Worm (Caenorhabditis elegans) whole organism, L4 larva: ENCODE measurements around the gene lon-2.

Source experiments
- aly-2 ChIP-seq: sonication (generic microtip); optimal IDR thresholded peaks from 2 replicates; lab custom pipeline; 2018; ENCODE audit warnings: missing biosample characterization, missing genetic modification characterization
- daf-12 ChIP-seq: fragments of 150-350 bp; optimal IDR thresholded peaks from 2 replicates; lab custom pipeline; 2014; ENCODE audit warnings: missing biosample characterization, missing genetic modification reagents, missing genetic modification characterization
- egl-27 ChIP-seq: sonication (generic microtip); optimal IDR thresholded peaks from 3 replicates; lab custom pipeline; 2017; ENCODE audit warnings: missing biosample characterization, missing genetic modification reagents, missing genetic modification characterization
- hif-1 ChIP-seq, 2 experiments: sonication (generic microtip); optimal IDR thresholded peaks; 2 replicates each; lab custom pipeline; 2016 to 2017; ENCODE audit warnings: missing compliant biosample characterization in 2 of 2, missing genetic modification characterization in 2 of 2, missing genetic modification reagents in 2 of 2, missing genotype in 2 of 2, mild to moderate bottlenecking in 1 of 2
- hlh-11 ChIP-seq: fragments of 200-800 bp; sonication (Bioruptor generic); optimal IDR thresholded peaks from 2 replicates; lab custom pipeline; 2018; ENCODE audit warnings: mild to moderate bottlenecking, missing genetic modification characterization, missing compliant biosample characterization
- mep-1 ChIP-seq: fragments of 150-350 bp; sonication (generic microtip); optimal IDR thresholded peaks from 3 replicates; lab custom pipeline; 2014; ENCODE audit warnings: missing biosample characterization, missing genetic modification characterization
- nhr-10 ChIP-seq: fragments of 150-350 bp; optimal IDR thresholded peaks from 2 replicates; lab custom pipeline; 2014; ENCODE audit warnings: missing biosample characterization, missing genetic modification characterization
- skn-1 ChIP-seq: fragments of 150-350 bp; optimal IDR thresholded peaks from 2 replicates; lab custom pipeline; 2014; ENCODE audit warnings: missing biosample characterization, missing genetic modification characterization
- snpc-4 ChIP-seq: fragments of 150-350 bp; optimal IDR thresholded peaks from 2 replicates; lab custom pipeline; 2014; ENCODE audit warnings: missing biosample characterization, missing genetic modification characterization
- unc-130 ChIP-seq: sonication (generic microtip); optimal IDR thresholded peaks from 2 replicates; lab custom pipeline; 2016; ENCODE audit warnings: missing genetic modification reagents, missing genetic modification characterization, missing compliant biosample characterization
- unc-39 ChIP-seq: sonication (generic microtip); optimal IDR thresholded peaks from 2 replicates; lab custom pipeline; 2017; ENCODE audit warnings: missing biosample characterization, missing genetic modification characterization
- unc-62 ChIP-seq, 3 experiments: fragments of 150-350 bp in 1 of 3; sonication (generic microtip); optimal IDR thresholded peaks in 2 of 3; peaks in 1 of 3; 1 replicate in 1 of 3; 2 replicates in 2 of 3; lab custom pipeline; 2014 to 2017; ENCODE audit warnings: missing biosample characterization in 3 of 3, missing genetic modification characterization in 3 of 3, missing genetic modification reagents in 3 of 3, missing genotype in 1 of 3
- zag-1 ChIP-seq: fragments of 150-350 bp; optimal IDR thresholded peaks from 2 replicates; lab custom pipeline; 2014; ENCODE audit warnings: missing biosample characterization, missing genetic modification characterization

DNA sequence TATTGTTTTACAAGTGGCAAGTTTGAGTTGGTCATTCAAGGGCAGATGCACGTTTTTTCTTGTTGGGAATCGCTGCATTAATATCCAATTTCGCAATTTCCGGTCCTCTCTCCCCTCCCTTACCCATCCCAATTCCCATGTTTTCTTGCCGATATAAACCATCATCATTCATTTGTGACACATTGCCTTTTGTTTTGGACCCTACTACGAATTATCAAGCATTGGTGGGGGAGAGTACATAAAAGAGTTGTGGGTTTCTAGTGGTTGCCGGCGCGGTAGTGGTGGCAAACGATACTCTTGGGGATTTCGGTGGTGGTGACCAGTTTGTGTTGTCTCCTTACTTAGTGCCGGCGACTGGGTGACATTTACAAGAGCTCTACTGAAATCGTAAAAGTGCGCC is 6.6 kb downstream of the lon-2 start:
- no peak for TF ChIP-seq hif-1 (tag; optimal IDR thresholded peaks at IDR 0.05; lab: Kevin White, UChicago)
- no peak for TF ChIP-seq nhr-10
- no peak for TF ChIP-seq daf-12 (tag; lab: Kevin White, UChicago)
- TF ChIP-seq egl-27 (tag; lab: Kevin White, UChicago) = no peak
- peak in 1 of 2 experiments; percentile 78 for TF ChIP-seq unc-62 (GFP tag; optimal IDR thresholded peaks at IDR 0.05 in 1 of 2; lab: Kevin White, UChicago)
- TF ChIP-seq unc-62 (tag; optimal IDR thresholded peaks at IDR 0.05; lab: Kevin White, UChicago) = no peak
- no peak for TF ChIP-seq unc-130
- TF ChIP-seq zag-1 (tag; lab: Kevin White, UChicago) = no peak
- TF ChIP-seq snpc-4 (tag; lab: Kevin White, UChicago) = no peak
- no peak for TF ChIP-seq mep-1 (tag; lab: Kevin White, UChicago)
- no peak for TF ChIP-seq unc-39 (tag; lab: Kevin White, UChicago)
- no peak for TF ChIP-seq aly-2 (tag; lab: Kevin White, UChicago)
- TF ChIP-seq skn-1 (tag; lab: Kevin White, UChicago) = no peak
- TF ChIP-seq hlh-11 = no peak
